Worm (Caenorhabditis elegans): ENCODE measurements around the gene Y37D8A.2.

Y37D8A.2 gene

ce11 chrIII:12819148-12819547 lies 845 bp upstream of the Y37D8A.2 start:
- TF ChIP-seq fos-1 (tag; optimal IDR thresholded peaks at IDR 0.05) (no peak), nhr-77 (tag; optimal IDR thresholded peaks at IDR 0.05) (no peak), nhr-11 (tag; optimal IDR thresholded peaks at IDR 0.05) (no peak), lin-15B (tag; optimal IDR thresholded peaks at IDR 0.05) (no peak), sea-2 (GFP tag; optimal IDR thresholded peaks at IDR 0.05) (no peak), egl-5 (tag; optimal IDR thresholded peaks at IDR 0.05) (no peak), hmg-11 (tag; optimal IDR thresholded peaks at IDR 0.05) (no peak), fkh-2 (tag; optimal IDR thresholded peaks at IDR 0.05) (no peak), pha-4 (tag; optimal IDR thresholded peaks at IDR 0.05) (no peak), jun-1 (tag; optimal IDR thresholded peaks at IDR 0.05) (no peak), mml-1 (tag; optimal IDR thresholded peaks at IDR 0.05) (no peak), ztf-11 (tag; optimal IDR thresholded peaks at IDR 0.05) (no peak), pqm-1 (tag; optimal IDR thresholded peaks at IDR 0.05) (no peak), nhr-12 (tag; optimal IDR thresholded peaks at IDR 0.05) (no peak), elt-3 (tag; optimal IDR thresholded peaks at IDR 0.05) (no peak), ceh-82 (tag; optimal IDR thresholded peaks at IDR 0.05) (no peak), ceh-28 (tag; optimal IDR thresholded peaks at IDR 0.05) (no peak), elt-2 (tag; optimal IDR thresholded peaks at IDR 0.05) (no peak), nhr-76 (tag; optimal IDR thresholded peaks at IDR 0.05) (no peak)

ce11 chrIII:12821331-12821730 lies 1.3 kb downstream of the Y37D8A.2 start:
- TF ChIP-seq nhr-237 (tag; optimal IDR thresholded peaks at IDR 0.05) (no peak), mdl-1 (tag; optimal IDR thresholded peaks at IDR 0.05) (no peak), jun-1 (tag; optimal IDR thresholded peaks at IDR 0.05) (no peak), nhr-25 (tag; optimal IDR thresholded peaks at IDR 0.05) (no peak), egl-27 (tag; optimal IDR thresholded peaks at IDR 0.05) (no peak), lin-15B (tag; optimal IDR thresholded peaks at IDR 0.05) (peak; percentile 39), elt-2 (tag; optimal IDR thresholded peaks at IDR 0.05) (no peak), nhr-43 (tag; optimal IDR thresholded peaks at IDR 0.05; ENCODE audit: poor library complexity, severe bottlenecking) (no peak), mml-1 (tag; optimal IDR thresholded peaks at IDR 0.05) (no peak), nhr-28 (tag; optimal IDR thresholded peaks at IDR 0.05) (no peak), R02D3.7 (tag; optimal IDR thresholded peaks at IDR 0.05) (peak; percentile 46), snpc-4 (tag; optimal IDR thresholded peaks at IDR 0.05) (no peak), nhr-76 (tag; optimal IDR thresholded peaks at IDR 0.05) (no peak), elt-1 (tag; optimal IDR thresholded peaks at IDR 0.05) (no peak), nfya-1 (tag; optimal IDR thresholded peaks at IDR 0.05; ENCODE audit: insufficient read depth) (peak; percentile 33), ZK546.5 (tag; optimal IDR thresholded peaks at IDR 0.05) (no peak), zag-1 (tag; optimal IDR thresholded peaks at IDR 0.05) (no peak), nhr-77 (tag; optimal IDR thresholded peaks at IDR 0.05) (no peak), nhr-67 (tag; optimal IDR thresholded peaks at IDR 0.05) (no peak), hmg-11 (tag; optimal IDR thresholded peaks at IDR 0.05) (no peak), pha-4 (tag; optimal IDR thresholded peaks at IDR 0.05) (peak; percentile 31), lin-39 (tag; optimal IDR thresholded peaks at IDR 0.05) (no peak), ceh-9 (tag; optimal IDR thresholded peaks at IDR 0.05) (no peak), pqm-1 (tag; optimal IDR thresholded peaks at IDR 0.05) (no peak), daf-12 (tag; optimal IDR thresholded peaks at IDR 0.05) (no peak), egl-5 (tag; optimal IDR thresholded peaks at IDR 0.05) (no peak), unc-39 (tag; optimal IDR thresholded peaks at IDR 0.05) (no peak), elt-3 (tag; optimal IDR thresholded peaks at IDR 0.05) (no peak), ztf-11 (tag; optimal IDR thresholded peaks at IDR 0.05) (no peak), eor-1 (tag; optimal IDR thresholded peaks at IDR 0.05) (no peak), unc-62 (GFP tag; optimal IDR thresholded peaks at IDR 0.05) (no peak), ceh-82 (tag; optimal IDR thresholded peaks at IDR 0.05) (no peak), ceh-28 (tag; optimal IDR thresholded peaks at IDR 0.05) (no peak)

- TF ChIP-seq unc-62 (GFP tag; optimal IDR thresholded peaks at IDR 0.05), result no peak
- TF ChIP-seq fkh-2 (tag; optimal IDR thresholded peaks at IDR 0.05), result no peak
- no peak for TF ChIP-seq nhr-25 (tag; optimal IDR thresholded peaks at IDR 0.05)
- TF ChIP-seq mml-1 (tag; optimal IDR thresholded peaks at IDR 0.05), result no peak
- TF ChIP-seq elt-1 (tag; optimal IDR thresholded peaks at IDR 0.05), result no peak
- TF ChIP-seq nfya-1 (tag; optimal IDR thresholded peaks at IDR 0.05; ENCODE audit: insufficient read depth), result peak; percentile 71
Observed at ce11 chrIII:12822608-12823261, 2.7 kb downstream of the Y37D8A.2 start.
